Fruit fly (Drosophila melanogaster) whole organism, embryonic: ENCODE measurements around the gene CG32706.

Source experiments
- B-H1 ChIP-seq: fragments of 200-800 bp; sonication (Bioruptor generic); IDR thresholded peaks from 3 replicates; pipeline ENCODE4 v1.3.6; 2022; ENCODE audit warnings: missing biosample characterization, missing genetic modification characterization
- BEAF-32 ChIP-seq: fragments of 200-800 bp; sonication (Bioruptor generic); optimal IDR thresholded peaks from 3 replicates; lab custom pipeline; 2017; ENCODE audit warnings: missing biosample characterization, missing genetic modification characterization, mild to moderate bottlenecking, moderate library complexity, missing genetic modification reagents
- C15 ChIP-seq: fragments of 200-800 bp; sonication (Bioruptor generic); IDR thresholded peaks from 3 replicates; pipeline ENCODE4 v1.3.6; 2022; ENCODE audit warnings: missing biosample characterization, missing genetic modification characterization
- CG10274 ChIP-seq: fragments of 200-800 bp; sonication (Bioruptor generic); optimal IDR thresholded peaks from 3 replicates; lab custom pipeline; 2017; ENCODE audit warnings: missing biosample characterization, mild to moderate bottlenecking, missing genetic modification characterization
- CG10321 ChIP-seq: fragments of 200-800 bp; sonication (Bioruptor generic); IDR thresholded peaks from 2 replicates; pipeline ENCODE4 v1.3.6; 2022; ENCODE audit warnings: missing biosample characterization, missing genetic modification characterization
- CG10431 ChIP-seq: fragments of 200-800 bp; sonication (Bioruptor generic); optimal IDR thresholded peaks from 3 replicates; lab custom pipeline; 2018; ENCODE audit warnings: missing biosample characterization, mild to moderate bottlenecking, missing genetic modification characterization
- CG11504 ChIP-seq: fragments of 200-800 bp; sonication (Bioruptor generic); optimal IDR thresholded peaks from 3 replicates; lab custom pipeline; 2019; ENCODE audit warnings: missing biosample characterization, mild to moderate bottlenecking, missing genetic modification characterization, moderate library complexity
- CG11723 ChIP-seq: fragments of 200-800 bp; sonication (Bioruptor generic); optimal IDR thresholded peaks from 2 replicates; lab custom pipeline; 2017; ENCODE audit warnings: missing biosample characterization, mild to moderate bottlenecking, missing genetic modification characterization
- CG12155 ChIP-seq: fragments of 200-800 bp; sonication (Bioruptor generic); optimal IDR thresholded peaks from 3 replicates; lab custom pipeline; 2016; ENCODE audit warnings: missing biosample characterization, missing genetic modification characterization
- CG14014 ChIP-seq: fragments of 200-800 bp; sonication (Bioruptor generic); IDR thresholded peaks from 2 replicates; pipeline ENCODE4 v1.3.6; 2022; ENCODE audit warnings: missing biosample characterization, missing genetic modification characterization
- CG1647 ChIP-seq: fragments of 200-800 bp; sonication (Bioruptor generic); optimal IDR thresholded peaks from 3 replicates; lab custom pipeline; 2016; ENCODE audit warnings: missing biosample characterization, missing genetic modification characterization
- CG16813 ChIP-seq: fragments of 200-800 bp; sonication (Bioruptor generic); IDR thresholded peaks from 3 replicates; pipeline ENCODE4 v1.3.6; 2022; ENCODE audit warnings: missing biosample characterization, missing genetic modification characterization; ENCODE audit not compliant: partially characterized antibody
- CG1792 ChIP-seq: fragments of 200-800 bp; sonication (Bioruptor generic); optimal IDR thresholded peaks from 2 replicates; lab custom pipeline; 2016; ENCODE audit warnings: missing biosample characterization, missing genetic modification characterization
- CG18764 ChIP-seq: fragments of 200-800 bp; sonication (Bioruptor generic); optimal IDR thresholded peaks from 3 replicates; lab custom pipeline; 2016; ENCODE audit warnings: missing biosample characterization, missing genetic modification characterization
- CG3163 ChIP-seq: fragments of 200-800 bp; sonication (Bioruptor generic); optimal IDR thresholded peaks from 3 replicates; lab custom pipeline; 2016; ENCODE audit warnings: missing biosample characterization, missing genetic modification characterization
- CG33557 ChIP-seq: fragments of 200-800 bp; sonication (Bioruptor generic); optimal IDR thresholded peaks from 2 replicates; lab custom pipeline; 2019; ENCODE audit warnings: missing biosample characterization, mild to moderate bottlenecking, missing genetic modification characterization, moderate library complexity
- CG3838 ChIP-seq: fragments of 200-800 bp; sonication (Bioruptor generic); optimal IDR thresholded peaks from 3 replicates; lab custom pipeline; 2016; ENCODE audit warnings: missing biosample characterization, missing genetic modification characterization
- CG3847 ChIP-seq: fragments of 200-800 bp; sonication (Bioruptor generic); IDR thresholded peaks from 2 replicates; pipeline ENCODE4 v1.3.6; 2022; ENCODE audit warnings: missing biosample characterization, missing genetic modification characterization
- CG3995 ChIP-seq: fragments of 200-800 bp; sonication (Bioruptor generic); optimal IDR thresholded peaks from 3 replicates; lab custom pipeline; 2016; ENCODE audit warnings: missing biosample characterization, missing genetic modification characterization
- CG4360 ChIP-seq: fragments of 200-800 bp; sonication (Bioruptor generic); IDR thresholded peaks from 2 replicates; pipeline ENCODE4 v1.3.6; 2022; ENCODE audit warnings: missing biosample characterization, missing genetic modification characterization
- CG43689 ChIP-seq: fragments of 200-800 bp; sonication (Bioruptor generic); IDR thresholded peaks from 2 replicates; pipeline ENCODE4 v1.3.6; 2022; ENCODE audit warnings: missing biosample characterization, missing genetic modification characterization
- CG4854 ChIP-seq: fragments of 200-800 bp; sonication (Bioruptor generic); optimal IDR thresholded peaks from 2 replicates; lab custom pipeline; 2016; ENCODE audit warnings: missing biosample characterization, missing genetic modification characterization, inconsistent platforms
- CG5180 ChIP-seq: fragments of 200-800 bp; sonication (Bioruptor generic); optimal IDR thresholded peaks from 3 replicates; lab custom pipeline; 2017; ENCODE audit warnings: missing biosample characterization, missing genetic modification characterization, mild to moderate bottlenecking, moderate library complexity, missing genetic modification reagents
- CG7745 ChIP-seq: fragments of 200-800 bp; sonication (Bioruptor generic); optimal IDR thresholded peaks from 2 replicates; lab custom pipeline; 2018; ENCODE audit warnings: missing biosample characterization, mild to moderate bottlenecking, missing genetic modification characterization, moderate library complexity
- CG8944 ChIP-seq: fragments of 200-800 bp; sonication (Bioruptor generic); optimal IDR thresholded peaks from 3 replicates; lab custom pipeline; 2016; ENCODE audit warnings: missing biosample characterization, missing genetic modification characterization
- CTCF ChIP-seq: fragments of 200-800 bp; sonication (Bioruptor generic); optimal IDR thresholded peaks from 2 replicates; lab custom pipeline; 2017; ENCODE audit warnings: missing biosample characterization, mild to moderate bottlenecking, missing genetic modification characterization, moderate library complexity
- GATAe ChIP-seq: fragments of 200-800 bp; sonication (Bioruptor generic); conservative IDR thresholded peaks from 2 replicates; pipeline ENCODE4 v1.3.6; 2022; ENCODE audit warnings: missing biosample characterization, missing genetic modification characterization
- Kr ChIP-seq: fragments of 200-800 bp; sonication (Bioruptor generic); optimal IDR thresholded peaks from 2 replicates; lab custom pipeline; 2017; ENCODE audit warnings: missing biosample characterization, mild to moderate bottlenecking, missing genetic modification characterization
- Lhr ChIP-seq: fragments of 200-800 bp; sonication (Bioruptor generic); optimal IDR thresholded peaks from 3 replicates; lab custom pipeline; 2017; ENCODE audit warnings: mild to moderate bottlenecking, missing biosample characterization, missing genetic modification reagents, missing genetic modification characterization
- Meics ChIP-seq: fragments of 200-800 bp; sonication (Bioruptor generic); optimal IDR thresholded peaks from 2 replicates; lab custom pipeline; 2017; ENCODE audit warnings: missing biosample characterization, mild to moderate bottlenecking, missing genetic modification characterization
- Myb ChIP-seq: fragments of 200-800 bp; sonication (Bioruptor generic); optimal IDR thresholded peaks from 2 replicates; lab custom pipeline; 2016; ENCODE audit warnings: missing biosample characterization, missing genetic modification characterization
- NC2β ChIP-seq: fragments of 200-800 bp; sonication (Bioruptor generic); optimal IDR thresholded peaks from 2 replicates; lab custom pipeline; 2016; ENCODE audit warnings: missing biosample characterization, missing genetic modification characterization
- Nf-YB ChIP-seq: fragments of 200-800 bp; sonication (Bioruptor generic); optimal IDR thresholded peaks from 3 replicates; lab custom pipeline; 2019; ENCODE audit warnings: missing biosample characterization, mild to moderate bottlenecking, missing genetic modification characterization, moderate library complexity
- abd-A ChIP-seq: fragments of 200-800 bp; sonication (Bioruptor generic); optimal IDR thresholded peaks from 3 replicates; lab custom pipeline; 2019; ENCODE audit warnings: missing biosample characterization, mild to moderate bottlenecking, missing genetic modification characterization, moderate library complexity
- ac ChIP-seq: fragments of 200-800 bp; sonication (Bioruptor generic); optimal IDR thresholded peaks from 3 replicates; lab custom pipeline; 2017; ENCODE audit warnings: missing biosample characterization, mild to moderate bottlenecking, missing genetic modification characterization
- bab2 ChIP-seq: fragments of 200-800 bp; sonication (Bioruptor generic); optimal IDR thresholded peaks from 2 replicates; lab custom pipeline; 2016; ENCODE audit warnings: missing biosample characterization, missing genetic modification characterization
- dan ChIP-seq: fragments of 200-800 bp; sonication (Bioruptor generic); IDR thresholded peaks from 2 replicates; pipeline ENCODE4 v1.3.6; 2022; ENCODE audit warnings: missing biosample characterization, missing genetic modification characterization
- ems ChIP-seq: fragments of 200-800 bp; sonication (Bioruptor generic); optimal IDR thresholded peaks from 3 replicates; lab custom pipeline; 2016; ENCODE audit warnings: missing biosample characterization, missing genetic modification characterization
- fru ChIP-seq: fragments of >200 bp; optimal IDR thresholded peaks from 2 replicates; lab custom pipeline; 2017
- gem ChIP-seq: fragments of 200-800 bp; sonication (Bioruptor generic); optimal IDR thresholded peaks from 2 replicates; lab custom pipeline; 2019; ENCODE audit warnings: missing biosample characterization, mild to moderate bottlenecking, missing genetic modification characterization, moderate library complexity
- ham ChIP-seq: fragments of 200-800 bp; sonication (Bioruptor generic); IDR thresholded peaks from 2 replicates; pipeline ENCODE4 v1.3.6; 2022; ENCODE audit warnings: missing biosample characterization, missing genetic modification characterization
- hb ChIP-seq: fragments of 200-800 bp; sonication (Bioruptor generic); IDR thresholded peaks from 3 replicates; pipeline ENCODE4 v1.3.6; 2022; ENCODE audit warnings: missing biosample characterization, missing genetic modification characterization; ENCODE audit not compliant: partially characterized antibody
- hkb ChIP-seq, 2 experiments: fragments of 200-800 bp in 1 of 2; fragments of >200 bp in 1 of 2; sonication (Bioruptor generic) in 1 of 2; IDR thresholded peaks in 1 of 2; optimal IDR thresholded peaks in 1 of 2; 2 replicates each; pipeline versions ENCODE4 v1.3.6 to Lab custom; 2017 to 2022; ENCODE audit warnings: missing biosample characterization in 1 of 2, missing genetic modification characterization in 1 of 2
- hth ChIP-seq: fragments of >200 bp; optimal IDR thresholded peaks from 2 replicates; lab custom pipeline; 2017; ENCODE audit warnings: inconsistent platforms
- nmo ChIP-seq: fragments of 200-800 bp; sonication (Bioruptor generic); optimal IDR thresholded peaks from 2 replicates; lab custom pipeline; 2018; ENCODE audit warnings: missing biosample characterization, mild to moderate bottlenecking, missing genetic modification characterization, moderate library complexity
- oc ChIP-seq: fragments of 200-800 bp; sonication (Bioruptor generic); optimal IDR thresholded peaks from 2 replicates; lab custom pipeline; 2018; ENCODE audit warnings: missing biosample characterization, mild to moderate bottlenecking, missing genetic modification characterization, moderate library complexity
- prd ChIP-seq, 3 experiments: fragments of >200 bp in 2 of 3; fragments of 200-800 bp in 1 of 3; sonication (Bioruptor generic) in 1 of 3; optimal IDR thresholded peaks in 2 of 3; IDR thresholded peaks in 1 of 3; 2 replicates in 2 of 3; 3 replicates in 1 of 3; pipeline versions ENCODE4 v1.3.6 to Lab custom; 2017 to 2022; ENCODE audit warnings: missing biosample characterization in 1 of 3, missing genetic modification characterization in 1 of 3
- ro ChIP-seq: fragments of 200-800 bp; sonication (Bioruptor generic); IDR thresholded peaks from 2 replicates; pipeline ENCODE4 v1.3.6; 2022; ENCODE audit warnings: missing biosample characterization, missing genetic modification characterization
- row ChIP-seq: fragments of 200-800 bp; sonication (Bioruptor generic); IDR thresholded peaks from 3 replicates; pipeline ENCODE4 v1.3.6; 2022; ENCODE audit warnings: missing biosample characterization, missing genetic modification characterization
- sna ChIP-seq: fragments of 200-800 bp; sonication (Bioruptor generic); IDR thresholded peaks from 2 replicates; pipeline ENCODE4 v1.3.6; 2022; ENCODE audit warnings: missing biosample characterization, missing genetic modification characterization; ENCODE audit not compliant: partially characterized antibody
- sr ChIP-seq: fragments of 200-800 bp; sonication (Bioruptor generic); IDR thresholded peaks from 3 replicates; pipeline ENCODE4 v1.3.6; 2022; ENCODE audit warnings: missing biosample characterization, missing genetic modification characterization

CG32706 gene

dm6 chrX:9118961-9119633, 32.2 kb downstream of the CG32706 start (continued):
- TF ChIP-seq CG10321 (GFP tag; lab: Robert Waterston, UW) (no peak), CG10431 (no peak), Nf-YB (GFP tag; lab: Kevin White, UChicago) (no peak), CG4854 (GFP tag; lab: Kevin White, UChicago) (no peak), CG10274 (GFP tag; lab: Kevin White, UChicago) (peak; percentile 20), hkb (optimal IDR thresholded peaks at IDR 0.05; lab: Kevin White, UChicago) (no peak), hkb (GFP tag; IDR thresholded peaks at IDR 0.05; lab: Robert Waterston, UW) (peak; percentile 64), ham (no peak), CG3838 (GFP tag; lab: Kevin White, UChicago) (no peak), CG3163 (GFP tag; lab: Kevin White, UChicago) (no peak), C15 (GFP tag; lab: Robert Waterston, UW) (no peak), nmo (GFP tag; lab: Kevin White, UChicago) (peak; percentile 68), Myb (GFP tag; lab: Kevin White, UChicago) (no peak), CG1647 (no peak), CG18764 (no peak), bab2 (GFP tag; lab: Kevin White, UChicago) (no peak), CG3995 (GFP tag; lab: Kevin White, UChicago) (no peak), Kr (GFP tag; lab: Kevin White, UChicago) (no peak), sna (GFP tag; lab: Robert Waterston, UW) (no peak), ro (GFP tag; lab: Robert Waterston, UW) (no peak), hth (lab: Kevin White, UChicago) (no peak), CG16813 (GFP tag; lab: Robert Waterston, UW) (no peak), hb (no peak), CTCF (GFP tag; lab: Kevin White, UChicago) (no peak), CG11723 (GFP tag; lab: Kevin White, UChicago) (no peak), ems (GFP tag; lab: Kevin White, UChicago) (no peak), CG4360 (no peak), dan (no peak), row (GFP tag; lab: Robert Waterston, UW) (no peak), B-H1 (GFP tag; lab: Robert Waterston, UW) (no peak), CG8944 (GFP tag; lab: Kevin White, UChicago) (no peak), CG43689 (GFP tag; lab: Robert Waterston, UW) (no peak), Meics (GFP tag; lab: Kevin White, UChicago) (peak; percentile 31), CG14014 (GFP tag; lab: Robert Waterston, UW) (no peak), abd-A (tag; lab: Kevin White, UChicago) (peak; percentile 72), CG7745 (tag; lab: Kevin White, UChicago) (no peak), CG1792 (peak; percentile 14), BEAF-32 (GFP tag; lab: Kevin White, UChicago) (no peak), fru (lab: Kevin White, UChicago) (no peak), CG11504 (tag; lab: Kevin White, UChicago) (peak; percentile 71), CG3847 (GFP tag; lab: Robert Waterston, UW) (no peak), gem (tag; lab: Kevin White, UChicago) (no peak), CG12155 (GFP tag; lab: Kevin White, UChicago) (peak; percentile 9), Lhr (GFP tag; lab: Kevin White, UChicago) (no peak), NC2β (GFP tag; lab: Kevin White, UChicago) (no peak), CG5180 (peak; percentile 97), oc (tag; lab: Kevin White, UChicago) (no peak), ac (no peak), CG33557 (GFP tag; lab: Kevin White, UChicago) (no peak), GATAe (GFP tag; lab: Robert Waterston, UW) (no peak), sr (GFP tag; lab: Robert Waterston, UW) (peak; percentile 97), prd (optimal IDR thresholded peaks at IDR 0.05; lab: Kevin White, UChicago) (no peak), prd (GFP tag; IDR thresholded peaks at IDR 0.05; lab: Robert Waterston, UW) (peak; percentile 27; the same call in 2 of the 3 replicates)
